Fruit fly (Drosophila melanogaster) whole organism: Measurements from ENCODE around the gene ATPsynB.

Source experiments
- EcR ChIP-seq, 2 experiments: fragments of >200 bp; optimal IDR thresholded peaks; 2 replicates each; lab custom pipeline; 2017; ENCODE audit warnings: missing biosample characterization in 2 of 2, missing genetic modification characterization in 2 of 2, missing genetic modification reagents in 2 of 2
- pan ChIP-seq: fragments of >200 bp; optimal IDR thresholded peaks from 2 replicates; lab custom pipeline; 2017
- psq ChIP-seq: fragments of >200 bp; optimal IDR thresholded peaks from 2 replicates; lab custom pipeline; 2017

DNA sequence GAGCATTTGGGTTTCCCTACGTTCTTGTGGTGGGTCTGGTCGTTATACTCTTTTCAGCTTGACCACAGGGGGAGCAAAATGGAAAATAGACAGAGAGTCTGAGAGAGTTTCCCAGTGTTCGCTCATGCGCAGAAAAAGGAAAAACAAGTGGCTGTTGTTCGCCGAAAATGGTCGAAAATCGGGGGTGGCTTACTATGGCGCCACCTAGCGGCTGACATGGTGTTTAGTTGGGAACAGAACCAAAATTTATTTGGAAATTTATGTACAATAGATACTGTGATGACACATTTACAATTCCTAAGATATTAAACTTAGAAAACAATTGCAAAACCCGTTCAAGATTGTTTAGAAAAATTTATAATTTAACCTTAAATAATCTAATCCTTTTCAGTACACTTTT lies 21.8 kb downstream of the ATPsynB start:
- TF ChIP-seq pan (lab: Kevin White, UChicago) (no peak), EcR (GFP tag; optimal IDR thresholded peaks at IDR 0.05; lab: Kevin White, UChicago) (no peak), psq (lab: Kevin White, UChicago) (no peak)
